Fruit fly (Drosophila melanogaster) whole organism, embryonic: ENCODE results near the gene Invadolysin.
A peak's percentile ranks its signal among the peaks of the same experiment; 100 is the strongest.

Experiments used
- CG10366 ChIP-seq: fragments of 200-800 bp; sonication (Bioruptor generic); IDR thresholded peaks from 2 replicates; pipeline ENCODE4 v1.3.6; 2022; ENCODE audit warnings: missing biosample characterization, missing genetic modification characterization
- CG10462 ChIP-seq: fragments of 200-800 bp; sonication (Bioruptor generic); optimal IDR thresholded peaks from 2 replicates; lab custom pipeline; 2016; ENCODE audit warnings: missing biosample characterization, missing genetic modification characterization
- CG11085 ChIP-seq: fragments of 200-800 bp; sonication (Bioruptor generic); IDR thresholded peaks from 2 replicates; pipeline ENCODE4 v1.3.6; 2022; ENCODE audit warnings: missing biosample characterization, missing genetic modification characterization
- CG11398 ChIP-seq: fragments of 200-800 bp; sonication (Bioruptor generic); optimal IDR thresholded peaks from 2 replicates; lab custom pipeline; 2016; ENCODE audit warnings: missing biosample characterization, missing genetic modification characterization
- CG11504 ChIP-seq: fragments of 200-800 bp; sonication (Bioruptor generic); optimal IDR thresholded peaks from 3 replicates; lab custom pipeline; 2019; ENCODE audit warnings: missing biosample characterization, mild to moderate bottlenecking, missing genetic modification characterization, moderate library complexity
- CG11695 ChIP-seq: fragments of 200-800 bp; sonication (Bioruptor generic); IDR thresholded peaks from 3 replicates; pipeline ENCODE4 v1.3.6; 2022; ENCODE audit warnings: missing biosample characterization, missing genetic modification characterization
- CG11696 ChIP-seq: fragments of 200-800 bp; sonication (Bioruptor generic); IDR thresholded peaks from 2 replicates; pipeline ENCODE4 v1.3.6; 2022; ENCODE audit warnings: missing biosample characterization, missing genetic modification characterization
- CG12219 ChIP-seq: fragments of 200-800 bp; sonication (Bioruptor generic); optimal IDR thresholded peaks from 3 replicates; lab custom pipeline; 2018; ENCODE audit warnings: missing biosample characterization, mild to moderate bottlenecking, missing genetic modification characterization
- CG14014 ChIP-seq: fragments of 200-800 bp; sonication (Bioruptor generic); IDR thresholded peaks from 2 replicates; pipeline ENCODE4 v1.3.6; 2022; ENCODE audit warnings: missing biosample characterization, missing genetic modification characterization
- CG14710 ChIP-seq: fragments of 200-800 bp; sonication (Bioruptor generic); optimal IDR thresholded peaks from 3 replicates; lab custom pipeline; 2019; ENCODE audit warnings: missing biosample characterization, mild to moderate bottlenecking, missing genetic modification characterization, moderate library complexity
- CG1602 ChIP-seq: fragments of 200-800 bp; sonication (Bioruptor generic); optimal IDR thresholded peaks from 3 replicates; lab custom pipeline; 2016; ENCODE audit warnings: missing biosample characterization, missing genetic modification characterization
- CG1832 ChIP-seq: fragments of 200-800 bp; sonication (Bioruptor generic); optimal IDR thresholded peaks from 2 replicates; lab custom pipeline; 2017; ENCODE audit warnings: missing biosample characterization, mild to moderate bottlenecking, missing genetic modification characterization, inconsistent platforms
- CG18764 ChIP-seq: fragments of 200-800 bp; sonication (Bioruptor generic); optimal IDR thresholded peaks from 3 replicates; lab custom pipeline; 2016; ENCODE audit warnings: missing biosample characterization, missing genetic modification characterization
- CG2712 ChIP-seq: fragments of 200-800 bp; optimal IDR thresholded peaks from 3 replicates; lab custom pipeline; 2019; ENCODE audit warnings: missing biosample characterization, mild to moderate bottlenecking, missing genetic modification characterization, moderate library complexity
- CG34224 ChIP-seq: fragments of 200-800 bp; sonication (Bioruptor generic); IDR thresholded peaks from 3 replicates; pipeline ENCODE4 v1.3.6; 2022; ENCODE audit warnings: missing biosample characterization, missing genetic modification characterization; ENCODE audit not compliant: partially characterized antibody
- CG7928 ChIP-seq: fragments of 200-800 bp; sonication (Bioruptor generic); optimal IDR thresholded peaks from 2 replicates; lab custom pipeline; 2017; ENCODE audit warnings: missing biosample characterization, mild to moderate bottlenecking, missing genetic modification characterization
- CG9437 ChIP-seq: fragments of 200-800 bp; sonication (Bioruptor generic); optimal IDR thresholded peaks from 2 replicates; lab custom pipeline; 2018; ENCODE audit warnings: missing biosample characterization, mild to moderate bottlenecking, missing genetic modification characterization
- Chrac-16 ChIP-seq: fragments of 200-800 bp; sonication (Bioruptor generic); optimal IDR thresholded peaks from 3 replicates; lab custom pipeline; 2016; ENCODE audit warnings: missing biosample characterization, missing genetic modification characterization
- Doc3 ChIP-seq: fragments of 200-800 bp; sonication (Bioruptor generic); IDR thresholded peaks from 3 replicates; pipeline ENCODE4 v1.3.6; 2022; ENCODE audit warnings: missing biosample characterization, missing genetic modification characterization; ENCODE audit not compliant: partially characterized antibody
- Drgx ChIP-seq: fragments of 200-800 bp; sonication (Bioruptor generic); IDR thresholded peaks from 2 replicates; pipeline ENCODE4 v1.3.6; 2022; ENCODE audit warnings: missing biosample characterization, missing genetic modification characterization
- H15 ChIP-seq: fragments of 200-800 bp; sonication (Bioruptor generic); IDR thresholded peaks from 3 replicates; pipeline ENCODE4 v1.3.6; 2022; ENCODE audit warnings: missing biosample characterization, missing genetic modification characterization
- HLH3B ChIP-seq: fragments of 200-800 bp; sonication (Bioruptor generic); IDR thresholded peaks from 2 replicates; pipeline ENCODE4 v1.3.6; 2022; ENCODE audit warnings: missing biosample characterization, missing genetic modification characterization
- Max ChIP-seq: fragments of 200-800 bp; sonication (Bioruptor generic); optimal IDR thresholded peaks from 2 replicates; lab custom pipeline; 2016; ENCODE audit warnings: missing biosample characterization, mild to moderate bottlenecking, missing genetic modification characterization
- Med ChIP-seq: fragments of 200-800 bp; sonication (Bioruptor generic); peaks from one replicate; lab custom pipeline; 2016; ENCODE audit warnings: missing biosample characterization, missing genetic modification characterization, mild to moderate bottlenecking, inconsistent platforms, moderate library complexity
- Mrtf ChIP-seq: fragments of 200-800 bp; sonication (Bioruptor generic); IDR thresholded peaks from 3 replicates; pipeline ENCODE4 v1.3.6; 2022; ENCODE audit warnings: missing biosample characterization, missing genetic modification characterization
- NFAT ChIP-seq: fragments of 200-800 bp; sonication (Bioruptor generic); IDR thresholded peaks from 2 replicates; pipeline ENCODE4 v1.3.6; 2022; ENCODE audit warnings: missing biosample characterization, missing genetic modification characterization
- Pdp1 ChIP-seq, 2 experiments: fragments of 200-800 bp; sonication (Bioruptor generic); optimal IDR thresholded peaks; 3 replicates each; lab custom pipeline; 2016; ENCODE audit warnings: missing biosample characterization in 2 of 2, missing genetic modification characterization in 2 of 2, mild to moderate bottlenecking in 1 of 2, moderate library complexity in 1 of 2
- TFAM ChIP-seq: fragments of 200-800 bp; sonication (Bioruptor generic); optimal IDR thresholded peaks from 2 replicates; lab custom pipeline; 2017; ENCODE audit warnings: missing biosample characterization, missing genetic modification characterization, inconsistent platforms
- abd-A ChIP-seq: fragments of 200-800 bp; sonication (Bioruptor generic); optimal IDR thresholded peaks from 3 replicates; lab custom pipeline; 2019; ENCODE audit warnings: missing biosample characterization, mild to moderate bottlenecking, missing genetic modification characterization, moderate library complexity
- ac ChIP-seq: fragments of 200-800 bp; sonication (Bioruptor generic); optimal IDR thresholded peaks from 3 replicates; lab custom pipeline; 2017; ENCODE audit warnings: missing biosample characterization, mild to moderate bottlenecking, missing genetic modification characterization
- ash1 ChIP-seq: fragments of 200-800 bp; sonication (Bioruptor generic); optimal IDR thresholded peaks from 2 replicates; lab custom pipeline; 2018; ENCODE audit warnings: missing biosample characterization, mild to moderate bottlenecking, missing genetic modification characterization
- bcd ChIP-seq: fragments of 200-800 bp; sonication (Bioruptor generic); optimal IDR thresholded peaks from 2 replicates; lab custom pipeline; 2017; ENCODE audit warnings: missing biosample characterization, mild to moderate bottlenecking, missing genetic modification characterization
- crc ChIP-seq: fragments of 200-800 bp; sonication (Bioruptor generic); optimal IDR thresholded peaks from 2 replicates; lab custom pipeline; 2016; ENCODE audit warnings: missing biosample characterization, missing genetic modification characterization
- croc ChIP-seq: fragments of 200-800 bp; sonication (Bioruptor generic); conservative IDR thresholded peaks from 3 replicates; pipeline ENCODE4 v1.3.6; 2022; ENCODE audit warnings: missing biosample characterization, missing genetic modification characterization
- dmrt99B ChIP-seq: fragments of 200-800 bp; sonication (Bioruptor generic); optimal IDR thresholded peaks from 2 replicates; lab custom pipeline; 2018; ENCODE audit warnings: missing biosample characterization, mild to moderate bottlenecking, missing genetic modification characterization, moderate library complexity
- exex ChIP-seq: fragments of 200-800 bp; sonication (Bioruptor generic); optimal IDR thresholded peaks from 4 replicates; lab custom pipeline; 2018; ENCODE audit warnings: missing biosample characterization, mild to moderate bottlenecking, missing genetic modification characterization, moderate library complexity
- fu2 ChIP-seq: fragments of 200-800 bp; sonication (Bioruptor generic); optimal IDR thresholded peaks from 2 replicates; lab custom pipeline; 2016; ENCODE audit warnings: missing biosample characterization, missing genetic modification characterization
- gro ChIP-seq: fragments of 200-800 bp; sonication (Bioruptor generic); optimal IDR thresholded peaks from 2 replicates; lab custom pipeline; 2016; ENCODE audit warnings: missing biosample characterization, missing genetic modification characterization
- hb ChIP-seq: fragments of 200-800 bp; sonication (Bioruptor generic); IDR thresholded peaks from 3 replicates; pipeline ENCODE4 v1.3.6; 2022; ENCODE audit warnings: missing biosample characterization, missing genetic modification characterization; ENCODE audit not compliant: partially characterized antibody
- her ChIP-seq: fragments of 200-800 bp; sonication (Bioruptor generic); optimal IDR thresholded peaks from 2 replicates; lab custom pipeline; 2016; ENCODE audit warnings: missing biosample characterization, missing genetic modification characterization
- hkb ChIP-seq, 2 experiments: fragments of 200-800 bp in 1 of 2; fragments of >200 bp in 1 of 2; sonication (Bioruptor generic) in 1 of 2; IDR thresholded peaks in 1 of 2; optimal IDR thresholded peaks in 1 of 2; 2 replicates each; pipeline versions ENCODE4 v1.3.6 to Lab custom; 2017 to 2022; ENCODE audit warnings: missing biosample characterization in 1 of 2, missing genetic modification characterization in 1 of 2
- klu ChIP-seq: fragments of 200-800 bp; sonication (Bioruptor generic); IDR thresholded peaks from 2 replicates; pipeline ENCODE4 v1.3.6; 2022; ENCODE audit warnings: missing biosample characterization, missing genetic modification characterization
- lbe ChIP-seq: fragments of 200-800 bp; sonication (Bioruptor generic); optimal IDR thresholded peaks from 2 replicates; lab custom pipeline; 2016; ENCODE audit warnings: missing biosample characterization, mild to moderate bottlenecking, missing genetic modification characterization
- ro ChIP-seq: fragments of 200-800 bp; sonication (Bioruptor generic); IDR thresholded peaks from 2 replicates; pipeline ENCODE4 v1.3.6; 2022; ENCODE audit warnings: missing biosample characterization, missing genetic modification characterization
- salm ChIP-seq: fragments of 200-800 bp; sonication (Bioruptor generic); optimal IDR thresholded peaks from 2 replicates; lab custom pipeline; 2018; ENCODE audit warnings: missing biosample characterization, mild to moderate bottlenecking, missing genetic modification characterization
- stwl ChIP-seq: fragments of 200-800 bp; sonication (Bioruptor generic); optimal IDR thresholded peaks from 3 replicates; lab custom pipeline; 2018; ENCODE audit warnings: missing biosample characterization, mild to moderate bottlenecking, missing genetic modification characterization, moderate library complexity
- tna ChIP-seq: fragments of 200-800 bp; sonication (Bioruptor generic); IDR thresholded peaks from 2 replicates; pipeline ENCODE4 v1.3.6; 2022; ENCODE audit warnings: missing biosample characterization, missing genetic modification characterization; ENCODE audit not compliant: partially characterized antibody
- trem ChIP-seq: fragments of 200-800 bp; optimal IDR thresholded peaks from 3 replicates; lab custom pipeline; 2019; ENCODE audit warnings: missing biosample characterization, mild to moderate bottlenecking, missing genetic modification characterization, moderate library complexity
- trh ChIP-seq: fragments of 200-800 bp; sonication (Bioruptor generic); optimal IDR thresholded peaks from 2 replicates; lab custom pipeline; 2016; ENCODE audit warnings: missing biosample characterization, missing genetic modification characterization
- zen ChIP-seq: fragments of 200-800 bp; sonication (Bioruptor generic); optimal IDR thresholded peaks from 3 replicates; lab custom pipeline; 2018; ENCODE audit warnings: missing biosample characterization, mild to moderate bottlenecking, missing genetic modification characterization, moderate library complexity
- zfh2 ChIP-seq: fragments of 200-800 bp; sonication (Bioruptor generic); optimal IDR thresholded peaks from 2 replicates; lab custom pipeline; 2016; ENCODE audit warnings: missing biosample characterization, missing genetic modification characterization

The Invadolysin gene

dm6 chr3R:10111815-10112185, 32.7 kb upstream of the Invadolysin start (continued):
- TF ChIP-seq Drgx (GFP tag; lab: Robert Waterston, UW) (peak; percentile 43), bcd (GFP tag; lab: Kevin White, UChicago) (peak; percentile 24), trh (no peak), H15 (GFP tag; lab: Robert Waterston, UW) (no peak), Mrtf (GFP tag; lab: Robert Waterston, UW) (no peak), Chrac-16 (GFP tag; lab: Kevin White, UChicago) (no peak), CG2712 (tag; lab: Kevin White, UChicago) (peak; percentile 46), CG34224 (GFP tag; lab: Robert Waterston, UW) (no peak), crc (GFP tag; lab: Kevin White, UChicago) (no peak), ash1 (GFP tag; lab: Kevin White, UChicago) (no peak), CG12219 (no peak), croc (GFP tag; lab: Robert Waterston, UW) (no peak), ro (GFP tag; lab: Robert Waterston, UW) (no peak), lbe (no peak), CG11696 (no peak), CG11398 (GFP tag; lab: Kevin White, UChicago) (no peak), CG10366 (GFP tag; lab: Robert Waterston, UW) (no peak), klu (GFP tag; lab: Robert Waterston, UW) (no peak), CG1602 (GFP tag; lab: Kevin White, UChicago) (no peak), TFAM (GFP tag; lab: Kevin White, UChicago) (no peak), Max (GFP tag; lab: Kevin White, UChicago) (no peak), ac (GFP tag; lab: Kevin White, UChicago) (no peak), CG11695 (0 out of 3 replicates have a peak, but pooled peaks have one; percentile 10), salm (tag; lab: Kevin White, UChicago) (no peak), tna (no peak), zen (tag; lab: Kevin White, UChicago) (no peak), NFAT (GFP tag; lab: Robert Waterston, UW) (no peak), hkb (optimal IDR thresholded peaks at IDR 0.05; lab: Kevin White, UChicago) (no peak), hkb (GFP tag; IDR thresholded peaks at IDR 0.05; lab: Robert Waterston, UW) (0 out of 2 replicates have a peak, but pooled peaks have one; percentile 7), CG1832 (GFP tag; lab: Kevin White, UChicago) (no peak), CG14014 (GFP tag; lab: Robert Waterston, UW) (no peak), abd-A (tag; lab: Kevin White, UChicago) (no peak), HLH3B (GFP tag; lab: Robert Waterston, UW) (no peak), exex (no peak), Doc3 (GFP tag; lab: Robert Waterston, UW) (no peak), trem (tag; lab: Kevin White, UChicago) (peak; percentile 0), gro (no peak), CG14710 (tag; lab: Kevin White, UChicago) (peak; percentile 16), Pdp1 (GFP tag; optimal IDR thresholded peaks at IDR 0.05; lab: Kevin White, UChicago) (no peak), dmrt99B (peak; percentile 5), CG11504 (tag; lab: Kevin White, UChicago) (peak; percentile 49), CG18764 (GFP tag; lab: Kevin White, UChicago) (no peak), zfh2 (no peak), CG7928 (GFP tag; lab: Kevin White, UChicago) (no peak), CG11085 (GFP tag; lab: Robert Waterston, UW) (no peak), fu2 (GFP tag; lab: Kevin White, UChicago) (no peak), her (GFP tag; lab: Kevin White, UChicago) (no peak), CG10462 (GFP tag; lab: Kevin White, UChicago) (no peak), hb (no peak), stwl (tag; lab: Kevin White, UChicago) (no peak), CG9437 (GFP tag; lab: Kevin White, UChicago) (peak; percentile 26), Med (GFP tag; lab: Kevin White, UChicago) (no peak)
